Fruit fly (Drosophila melanogaster) whole organism, prepupa: Measurements from ENCODE around the gene amx.

Source experiments
- CG10631 ChIP-seq: fragments of 200-800 bp; sonication (Bioruptor generic); optimal IDR thresholded peaks from 2 replicates; lab custom pipeline; 2016; ENCODE audit warnings: missing biosample characterization, missing genetic modification characterization
- CG10669 ChIP-seq: fragments of 200-800 bp; sonication (Bioruptor generic); optimal IDR thresholded peaks from 3 replicates; lab custom pipeline; 2018; ENCODE audit warnings: missing biosample characterization, mild to moderate bottlenecking, missing genetic modification characterization, moderate library complexity
- CG11294 ChIP-seq: fragments of 200-800 bp; sonication (Bioruptor generic); IDR thresholded peaks from 2 replicates; pipeline ENCODE4 v1.3.6; 2022; ENCODE audit warnings: missing biosample characterization, missing genetic modification characterization
- CG11902 ChIP-seq: fragments of 200-800 bp; sonication (Bioruptor generic); optimal IDR thresholded peaks from 3 replicates; lab custom pipeline; 2016; ENCODE audit warnings: missing biosample characterization, missing genetic modification characterization
- CG15336 ChIP-seq: fragments of 200-800 bp; sonication (Bioruptor generic); IDR thresholded peaks from 2 replicates; pipeline ENCODE4 v1.3.6; 2022; ENCODE audit warnings: missing biosample characterization, missing genetic modification characterization
- CG1621 ChIP-seq: fragments of 200-800 bp; sonication (Bioruptor generic); optimal IDR thresholded peaks from 3 replicates; lab custom pipeline; 2018; ENCODE audit warnings: missing biosample characterization, mild to moderate bottlenecking, missing genetic modification characterization
- CG16779 ChIP-seq: fragments of 200-800 bp; sonication (Bioruptor generic); optimal IDR thresholded peaks from 3 replicates; lab custom pipeline; 2017; ENCODE audit warnings: missing biosample characterization, mild to moderate bottlenecking, missing genetic modification characterization
- CG3032 ChIP-seq: fragments of 200-800 bp; optimal IDR thresholded peaks from 2 replicates; lab custom pipeline; 2019; ENCODE audit warnings: missing biosample characterization, mild to moderate bottlenecking, missing genetic modification characterization, moderate library complexity
- CG32006 ChIP-seq: fragments of 200-800 bp; sonication (Bioruptor generic); optimal IDR thresholded peaks from 3 replicates; lab custom pipeline; 2017; ENCODE audit warnings: missing biosample characterization, mild to moderate bottlenecking, missing genetic modification characterization
- CG4318 ChIP-seq: fragments of 200-800 bp; sonication (Bioruptor generic); optimal IDR thresholded peaks from 3 replicates; lab custom pipeline; 2017; ENCODE audit warnings: missing biosample characterization, mild to moderate bottlenecking, missing genetic modification characterization
- CG6163 ChIP-seq: fragments of 200-800 bp; sonication (Bioruptor generic); IDR thresholded peaks from 3 replicates; pipeline ENCODE4 v1.3.6; 2022; ENCODE audit warnings: missing biosample characterization, missing genetic modification characterization
- CG6276 ChIP-seq: fragments of 200-800 bp; sonication (Bioruptor generic); optimal IDR thresholded peaks from 2 replicates; lab custom pipeline; 2017; ENCODE audit warnings: missing biosample characterization, mild to moderate bottlenecking, missing genetic modification characterization
- CG6792 ChIP-seq: fragments of 200-800 bp; sonication (Bioruptor generic); optimal IDR thresholded peaks from 3 replicates; lab custom pipeline; 2016; ENCODE audit warnings: missing biosample characterization, missing genetic modification characterization
- CG6808 ChIP-seq: fragments of 200-800 bp; sonication (Bioruptor generic); optimal IDR thresholded peaks from 3 replicates; lab custom pipeline; 2017; ENCODE audit warnings: missing biosample characterization, missing genetic modification characterization, mild to moderate bottlenecking, moderate library complexity, missing genetic modification reagents
- CG6854 ChIP-seq: fragments of 200-800 bp; sonication (Bioruptor generic); optimal IDR thresholded peaks from 2 replicates; lab custom pipeline; 2017; ENCODE audit warnings: missing biosample characterization, mild to moderate bottlenecking, missing genetic modification characterization
- CG8119 ChIP-seq: fragments of 200-800 bp; sonication (Bioruptor generic); IDR thresholded peaks from 3 replicates; pipeline ENCODE4 v1.3.6; 2022; ENCODE audit warnings: missing biosample characterization, missing genetic modification characterization
- CG8319 ChIP-seq: fragments of 200-800 bp; sonication (Bioruptor generic); optimal IDR thresholded peaks from 3 replicates; lab custom pipeline; 2016; ENCODE audit warnings: missing biosample characterization, missing genetic modification characterization
- CG8632 ChIP-seq: fragments of 200-800 bp; sonication (Bioruptor generic); optimal IDR thresholded peaks from 3 replicates; lab custom pipeline; 2016; ENCODE audit warnings: missing biosample characterization, missing genetic modification characterization
- CG9139 ChIP-seq: fragments of 200-800 bp; sonication (Bioruptor generic); optimal IDR thresholded peaks from 3 replicates; lab custom pipeline; 2017; ENCODE audit warnings: missing biosample characterization, mild to moderate bottlenecking, missing genetic modification characterization
- Eip75B ChIP-seq: fragments of 200-800 bp; sonication (Bioruptor generic); optimal IDR thresholded peaks from 3 replicates; lab custom pipeline; 2016; ENCODE audit warnings: missing biosample characterization, missing genetic modification characterization
- Eip93F ChIP-seq: fragments of 200-800 bp; sonication (Bioruptor generic); optimal IDR thresholded peaks from 2 replicates; lab custom pipeline; 2016; ENCODE audit warnings: missing biosample characterization, mild to moderate bottlenecking, missing genetic modification characterization
- Ets21C ChIP-seq: fragments of 200-800 bp; sonication (Bioruptor generic); optimal IDR thresholded peaks from 3 replicates; lab custom pipeline; 2016; ENCODE audit warnings: missing biosample characterization, missing genetic modification characterization
- Hr38 ChIP-seq: sonication (Bioruptor generic); optimal IDR thresholded peaks from 2 replicates; lab custom pipeline; 2016; ENCODE audit warnings: missing biosample characterization, missing genetic modification characterization
- Hr39 ChIP-seq: fragments of 200-800 bp; sonication (Bioruptor generic); optimal IDR thresholded peaks from 2 replicates; lab custom pipeline; 2016; ENCODE audit warnings: missing biosample characterization, missing genetic modification characterization
- Hr4 ChIP-seq: fragments of 200-800 bp; sonication (Bioruptor generic); optimal IDR thresholded peaks from 3 replicates; lab custom pipeline; 2016; ENCODE audit warnings: missing biosample characterization, missing genetic modification characterization
- Lpt ChIP-seq: fragments of 200-800 bp; sonication (Bioruptor generic); optimal IDR thresholded peaks from 3 replicates; lab custom pipeline; 2016; ENCODE audit warnings: missing biosample characterization, missing genetic modification characterization
- Met ChIP-seq: fragments of 200-800 bp; sonication (Bioruptor generic); optimal IDR thresholded peaks from 3 replicates; lab custom pipeline; 2016; ENCODE audit warnings: missing biosample characterization, missing genetic modification characterization
- OdsH ChIP-seq: fragments of 200-800 bp; sonication (Bioruptor generic); optimal IDR thresholded peaks from 3 replicates; lab custom pipeline; 2016; ENCODE audit warnings: missing biosample characterization, missing genetic modification characterization
- Smox ChIP-seq: fragments of 200-800 bp; sonication (Bioruptor generic); optimal IDR thresholded peaks from 3 replicates; lab custom pipeline; 2016; ENCODE audit warnings: missing biosample characterization, missing genetic modification characterization
- Sox14 ChIP-seq: fragments of 200-800 bp; sonication (Bioruptor generic); optimal IDR thresholded peaks from 3 replicates; lab custom pipeline; 2016; ENCODE audit warnings: missing biosample characterization, missing genetic modification characterization
- Sox15 ChIP-seq: fragments of 200-800 bp; sonication (Bioruptor generic); optimal IDR thresholded peaks from 3 replicates; lab custom pipeline; 2016; ENCODE audit warnings: missing biosample characterization, missing genetic modification characterization
- achi ChIP-seq: fragments of 200-800 bp; sonication (Bioruptor generic); optimal IDR thresholded peaks from 3 replicates; lab custom pipeline; 2016; ENCODE audit warnings: missing biosample characterization, missing genetic modification characterization
- acj6 ChIP-seq: fragments of 200-800 bp; sonication (Bioruptor generic); optimal IDR thresholded peaks from 3 replicates; lab custom pipeline; 2016; ENCODE audit warnings: missing biosample characterization, missing genetic modification characterization
- cyc ChIP-seq: fragments of 200-800 bp; sonication (Bioruptor generic); optimal IDR thresholded peaks from 3 replicates; lab custom pipeline; 2016; ENCODE audit warnings: missing biosample characterization, missing genetic modification characterization
- dac ChIP-seq: fragments of 200-800 bp; sonication (Bioruptor generic); optimal IDR thresholded peaks from 2 replicates; lab custom pipeline; 2017; ENCODE audit warnings: missing biosample characterization, mild to moderate bottlenecking, missing genetic modification characterization
- dsx ChIP-seq: fragments of 200-800 bp; optimal IDR thresholded peaks from 3 replicates; lab custom pipeline; 2019; ENCODE audit warnings: missing biosample characterization, mild to moderate bottlenecking, missing genetic modification characterization, moderate library complexity; ENCODE audit not compliant: poor library complexity, severe bottlenecking
- eg ChIP-seq: fragments of 200-800 bp; sonication (Bioruptor generic); IDR thresholded peaks from 3 replicates; pipeline ENCODE4 v1.3.6; 2022; ENCODE audit warnings: missing biosample characterization, missing genetic modification characterization
- fd59A ChIP-seq: fragments of 200-800 bp; sonication (Bioruptor generic); optimal IDR thresholded peaks from 2 replicates; lab custom pipeline; 2017; ENCODE audit warnings: missing biosample characterization, mild to moderate bottlenecking, missing genetic modification characterization, missing genetic modification reagents
- fd85E ChIP-seq: fragments of 200-800 bp; sonication (Bioruptor generic); optimal IDR thresholded peaks from 3 replicates; lab custom pipeline; 2016; ENCODE audit warnings: missing biosample characterization, missing genetic modification characterization
- fkh ChIP-seq: fragments of 200-800 bp; sonication (Bioruptor generic); optimal IDR thresholded peaks from 3 replicates; lab custom pipeline; 2017; ENCODE audit warnings: missing biosample characterization, mild to moderate bottlenecking, missing genetic modification characterization, moderate library complexity
- salr ChIP-seq, 2 experiments: fragments of 200-800 bp; sonication (Bioruptor generic); optimal IDR thresholded peaks; 3 replicates each; lab custom pipeline; 2016 to 2018; ENCODE audit warnings: missing biosample characterization in 2 of 2, missing genetic modification characterization in 2 of 2, mild to moderate bottlenecking in 1 of 2
- spab ChIP-seq: fragments of 200-800 bp; sonication (Bioruptor generic); optimal IDR thresholded peaks from 2 replicates; lab custom pipeline; 2017; ENCODE audit warnings: missing biosample characterization, mild to moderate bottlenecking, missing genetic modification characterization, missing genetic modification reagents
- ss ChIP-seq, 2 experiments: fragments of 200-800 bp; sonication (Bioruptor generic); optimal IDR thresholded peaks; 2 replicates in 1 of 2; 3 replicates in 1 of 2; lab custom pipeline; 2017 to 2018; ENCODE audit warnings: mild to moderate bottlenecking in 2 of 2, missing biosample characterization in 2 of 2, missing genetic modification characterization in 2 of 2, moderate library complexity in 1 of 2
- vri ChIP-seq: fragments of 200-800 bp; sonication (Bioruptor generic); optimal IDR thresholded peaks from 3 replicates; lab custom pipeline; 2016; ENCODE audit warnings: missing biosample characterization, mild to moderate bottlenecking, missing genetic modification characterization

Gene amx

dm6 chrX:9226837-9227236 is 20.3 kb downstream of the amx start, which contains the start of gene Gr8a:
Gene Gr8a (plus strand): TSS chrX:9227137.
- TF ChIP-seq Hr38 (GFP tag; lab: Kevin White, UChicago) (no peak), CG4318 (GFP tag; lab: Kevin White, UChicago) (no peak), Smox (GFP tag; lab: Kevin White, UChicago) (no peak), CG10631 (GFP tag; lab: Kevin White, UChicago) (no peak), CG6854 (GFP tag; lab: Kevin White, UChicago) (no peak), achi (no peak)

- TF ChIP-seq CG1621 (tag; lab: Kevin White, UChicago) (no peak), CG6808 (GFP tag; lab: Kevin White, UChicago) (no peak), fkh (no peak), CG3032 (tag; lab: Kevin White, UChicago) (no peak), ss (GFP tag; optimal IDR thresholded peaks at IDR 0.05; lab: Kevin White, UChicago) (no peak), dac (no peak), CG10631 (GFP tag; lab: Kevin White, UChicago) (no peak), CG10669 (GFP tag; lab: Kevin White, UChicago) (no peak)
- TF ChIP-seq, all 60 proteins: peak for 0
These were observed 22.0 kb downstream of the amx start, which contains the start of gene CG15370 for dm6 chrX:9225137-9225536. Gene CG15370 (plus strand): TSS chrX:9225437.

- no peak for TF ChIP-seq CG16779 (tag; lab: Kevin White, UChicago)
- TF ChIP-seq CG32006 (GFP tag; lab: Kevin White, UChicago), result no peak
- TF ChIP-seq dac, result no peak
- TF ChIP-seq CG8119 (GFP tag; lab: Robert Waterston, UW), result no peak
- no peak for TF ChIP-seq CG4318 (GFP tag; lab: Kevin White, UChicago)
- no peak for TF ChIP-seq vri (GFP tag; lab: Kevin White, UChicago)
- TF ChIP-seq Met, result no peak
- no peak for TF ChIP-seq CG9139 (GFP tag; lab: Kevin White, UChicago)
- no peak for TF ChIP-seq CG6792 (GFP tag; lab: Kevin White, UChicago)
- TF ChIP-seq CG6808 (GFP tag; lab: Kevin White, UChicago), result no peak
- TF ChIP-seq fkh, result no peak
- no peak for TF ChIP-seq Sox14 (GFP tag; lab: Kevin White, UChicago)
- TF ChIP-seq OdsH (GFP tag; lab: Kevin White, UChicago), result no peak
- TF ChIP-seq CG8319 (GFP tag; lab: Kevin White, UChicago), result no peak
- TF ChIP-seq Eip93F (GFP tag; lab: Kevin White, UChicago), result no peak
- TF ChIP-seq CG6163 (GFP tag; lab: Robert Waterston, UW), result no peak
- TF ChIP-seq cyc, result no peak
- no peak for TF ChIP-seq salr (GFP tag; optimal IDR thresholded peaks at IDR 0.05; lab: Kevin White, UChicago)
- no peak for TF ChIP-seq Ets21C (GFP tag; lab: Kevin White, UChicago)
- TF ChIP-seq Smox (GFP tag; lab: Kevin White, UChicago), result no peak
These were observed 22.7 kb downstream of the amx start for dm6 chrX:9224423-9224822.

- TF ChIP-seq Eip75B (GFP tag; lab: Kevin White, UChicago) (no peak), CG6808 (GFP tag; lab: Kevin White, UChicago) (no peak), Hr4 (GFP tag; lab: Kevin White, UChicago) (peak; percentile 2), acj6 (GFP tag; lab: Kevin White, UChicago) (no peak), CG6163 (GFP tag; lab: Robert Waterston, UW) (0 out of 3 replicates have a peak, but pooled peaks have one; percentile 31), fkh (no peak), fd85E (GFP tag; lab: Kevin White, UChicago) (no peak), CG6276 (GFP tag; lab: Kevin White, UChicago) (peak; percentile 37), dsx (GFP tag; lab: Kevin White, UChicago) (no peak), CG11294 (GFP tag; lab: Robert Waterston, UW) (peak; percentile 35; the same call in 1 of the 2 replicates), Hr39 (GFP tag; lab: Kevin White, UChicago) (no peak), salr (GFP tag; optimal IDR thresholded peaks at IDR 0.05; lab: Kevin White, UChicago) (no peak), CG8632 (GFP tag; lab: Kevin White, UChicago) (no peak), CG16779 (tag; lab: Kevin White, UChicago) (peak; percentile 16), CG8119 (GFP tag; lab: Robert Waterston, UW) (no peak; the same call in 2 of the 3 replicates), Sox15 (no peak), CG8319 (GFP tag; lab: Kevin White, UChicago) (no peak), CG9139 (GFP tag; lab: Kevin White, UChicago) (no peak), CG15336 (peak; percentile 50), spab (GFP tag; lab: Kevin White, UChicago) (no peak), Ets21C (GFP tag; lab: Kevin White, UChicago) (no peak), CG11902 (GFP tag; lab: Kevin White, UChicago) (no peak), Lpt (GFP tag; lab: Kevin White, UChicago) (no peak), fd59A (GFP tag; lab: Kevin White, UChicago) (no peak), OdsH (GFP tag; lab: Kevin White, UChicago) (no peak), eg (GFP tag; lab: Robert Waterston, UW) (peak; percentile 46; the same call in 1 of the 3 replicates)
These were observed 24.0 kb downstream of the amx start, which contains the start of gene t for dm6 chrX:9223182-9223581. Gene t (minus strand): TSS chrX:9223257.
